Fruit fly (Drosophila melanogaster) whole organism, prepupa: ENCODE results near the gene FucTA.

Experiments used
- Blimp-1 ChIP-seq: fragments of 200-800 bp; sonication (Bioruptor generic); optimal IDR thresholded peaks from 3 replicates; lab custom pipeline; 2017; ENCODE audit warnings: missing biosample characterization, missing genetic modification characterization, mild to moderate bottlenecking, moderate library complexity, missing genetic modification reagents
- CG10631 ChIP-seq: fragments of 200-800 bp; sonication (Bioruptor generic); optimal IDR thresholded peaks from 2 replicates; lab custom pipeline; 2016; ENCODE audit warnings: missing biosample characterization, missing genetic modification characterization
- CG10669 ChIP-seq: fragments of 200-800 bp; sonication (Bioruptor generic); optimal IDR thresholded peaks from 3 replicates; lab custom pipeline; 2018; ENCODE audit warnings: missing biosample characterization, mild to moderate bottlenecking, missing genetic modification characterization, moderate library complexity
- CG11762 ChIP-seq: fragments of 200-800 bp; sonication (Bioruptor generic); optimal IDR thresholded peaks from 3 replicates; lab custom pipeline; 2016; ENCODE audit warnings: missing biosample characterization, missing genetic modification characterization; ENCODE audit not compliant: insufficient read depth
- CG11902 ChIP-seq: fragments of 200-800 bp; sonication (Bioruptor generic); optimal IDR thresholded peaks from 3 replicates; lab custom pipeline; 2016; ENCODE audit warnings: missing biosample characterization, missing genetic modification characterization
- CG15336 ChIP-seq: fragments of 200-800 bp; sonication (Bioruptor generic); IDR thresholded peaks from 2 replicates; pipeline ENCODE4 v1.3.6; 2022; ENCODE audit warnings: missing biosample characterization, missing genetic modification characterization
- CG1621 ChIP-seq: fragments of 200-800 bp; sonication (Bioruptor generic); optimal IDR thresholded peaks from 3 replicates; lab custom pipeline; 2018; ENCODE audit warnings: missing biosample characterization, mild to moderate bottlenecking, missing genetic modification characterization
- CG16779 ChIP-seq: fragments of 200-800 bp; sonication (Bioruptor generic); optimal IDR thresholded peaks from 3 replicates; lab custom pipeline; 2017; ENCODE audit warnings: missing biosample characterization, mild to moderate bottlenecking, missing genetic modification characterization
- CG3032 ChIP-seq: fragments of 200-800 bp; optimal IDR thresholded peaks from 2 replicates; lab custom pipeline; 2019; ENCODE audit warnings: missing biosample characterization, mild to moderate bottlenecking, missing genetic modification characterization, moderate library complexity
- CG32006 ChIP-seq: fragments of 200-800 bp; sonication (Bioruptor generic); optimal IDR thresholded peaks from 3 replicates; lab custom pipeline; 2017; ENCODE audit warnings: missing biosample characterization, mild to moderate bottlenecking, missing genetic modification characterization
- CG34406 ChIP-seq: fragments of 200-800 bp; sonication (Bioruptor generic); optimal IDR thresholded peaks from 3 replicates; lab custom pipeline; 2016; ENCODE audit warnings: missing biosample characterization, missing genetic modification characterization
- CG3919 ChIP-seq: fragments of 200-800 bp; sonication (Bioruptor generic); optimal IDR thresholded peaks from 3 replicates; lab custom pipeline; 2016; ENCODE audit warnings: missing biosample characterization, missing genetic modification characterization
- CG4318 ChIP-seq: fragments of 200-800 bp; sonication (Bioruptor generic); optimal IDR thresholded peaks from 3 replicates; lab custom pipeline; 2017; ENCODE audit warnings: missing biosample characterization, mild to moderate bottlenecking, missing genetic modification characterization
- CG6276 ChIP-seq: fragments of 200-800 bp; sonication (Bioruptor generic); optimal IDR thresholded peaks from 2 replicates; lab custom pipeline; 2017; ENCODE audit warnings: missing biosample characterization, mild to moderate bottlenecking, missing genetic modification characterization
- CG6808 ChIP-seq: fragments of 200-800 bp; sonication (Bioruptor generic); optimal IDR thresholded peaks from 3 replicates; lab custom pipeline; 2017; ENCODE audit warnings: missing biosample characterization, missing genetic modification characterization, mild to moderate bottlenecking, moderate library complexity, missing genetic modification reagents
- CG6854 ChIP-seq: fragments of 200-800 bp; sonication (Bioruptor generic); optimal IDR thresholded peaks from 2 replicates; lab custom pipeline; 2017; ENCODE audit warnings: missing biosample characterization, mild to moderate bottlenecking, missing genetic modification characterization
- CG8119 ChIP-seq: fragments of 200-800 bp; sonication (Bioruptor generic); IDR thresholded peaks from 3 replicates; pipeline ENCODE4 v1.3.6; 2022; ENCODE audit warnings: missing biosample characterization, missing genetic modification characterization
- CG8632 ChIP-seq: fragments of 200-800 bp; sonication (Bioruptor generic); optimal IDR thresholded peaks from 3 replicates; lab custom pipeline; 2016; ENCODE audit warnings: missing biosample characterization, missing genetic modification characterization
- CG9139 ChIP-seq: fragments of 200-800 bp; sonication (Bioruptor generic); optimal IDR thresholded peaks from 3 replicates; lab custom pipeline; 2017; ENCODE audit warnings: missing biosample characterization, mild to moderate bottlenecking, missing genetic modification characterization
- Eip75B ChIP-seq: fragments of 200-800 bp; sonication (Bioruptor generic); optimal IDR thresholded peaks from 3 replicates; lab custom pipeline; 2016; ENCODE audit warnings: missing biosample characterization, missing genetic modification characterization
- Eip78C ChIP-seq: fragments of 200-800 bp; sonication (Bioruptor generic); peaks from one replicate; lab custom pipeline; 2016; ENCODE audit warnings: missing biosample characterization, missing genetic modification characterization
- Eip93F ChIP-seq: fragments of 200-800 bp; sonication (Bioruptor generic); optimal IDR thresholded peaks from 2 replicates; lab custom pipeline; 2016; ENCODE audit warnings: missing biosample characterization, mild to moderate bottlenecking, missing genetic modification characterization
- Ets96B ChIP-seq: fragments of 200-800 bp; optimal IDR thresholded peaks from 2 replicates; lab custom pipeline; 2019; ENCODE audit warnings: missing biosample characterization, mild to moderate bottlenecking, missing genetic modification characterization, moderate library complexity
- Hr39 ChIP-seq: fragments of 200-800 bp; sonication (Bioruptor generic); optimal IDR thresholded peaks from 2 replicates; lab custom pipeline; 2016; ENCODE audit warnings: missing biosample characterization, missing genetic modification characterization
- Hr4 ChIP-seq: fragments of 200-800 bp; sonication (Bioruptor generic); optimal IDR thresholded peaks from 3 replicates; lab custom pipeline; 2016; ENCODE audit warnings: missing biosample characterization, missing genetic modification characterization
- Met ChIP-seq: fragments of 200-800 bp; sonication (Bioruptor generic); optimal IDR thresholded peaks from 3 replicates; lab custom pipeline; 2016; ENCODE audit warnings: missing biosample characterization, missing genetic modification characterization
- OdsH ChIP-seq: fragments of 200-800 bp; sonication (Bioruptor generic); optimal IDR thresholded peaks from 3 replicates; lab custom pipeline; 2016; ENCODE audit warnings: missing biosample characterization, missing genetic modification characterization
- Smox ChIP-seq: fragments of 200-800 bp; sonication (Bioruptor generic); optimal IDR thresholded peaks from 3 replicates; lab custom pipeline; 2016; ENCODE audit warnings: missing biosample characterization, missing genetic modification characterization
- Sox102F ChIP-seq: fragments of 200-800 bp; sonication (Bioruptor generic); optimal IDR thresholded peaks from 2 replicates; lab custom pipeline; 2016; ENCODE audit warnings: missing biosample characterization, mild to moderate bottlenecking, missing genetic modification characterization
- Sox15 ChIP-seq: fragments of 200-800 bp; sonication (Bioruptor generic); optimal IDR thresholded peaks from 3 replicates; lab custom pipeline; 2016; ENCODE audit warnings: missing biosample characterization, missing genetic modification characterization
- achi ChIP-seq: fragments of 200-800 bp; sonication (Bioruptor generic); optimal IDR thresholded peaks from 3 replicates; lab custom pipeline; 2016; ENCODE audit warnings: missing biosample characterization, missing genetic modification characterization
- acj6 ChIP-seq: fragments of 200-800 bp; sonication (Bioruptor generic); optimal IDR thresholded peaks from 3 replicates; lab custom pipeline; 2016; ENCODE audit warnings: missing biosample characterization, missing genetic modification characterization
- cyc ChIP-seq: fragments of 200-800 bp; sonication (Bioruptor generic); optimal IDR thresholded peaks from 3 replicates; lab custom pipeline; 2016; ENCODE audit warnings: missing biosample characterization, missing genetic modification characterization
- dac ChIP-seq: fragments of 200-800 bp; sonication (Bioruptor generic); optimal IDR thresholded peaks from 2 replicates; lab custom pipeline; 2017; ENCODE audit warnings: missing biosample characterization, mild to moderate bottlenecking, missing genetic modification characterization
- dsx ChIP-seq: fragments of 200-800 bp; optimal IDR thresholded peaks from 3 replicates; lab custom pipeline; 2019; ENCODE audit warnings: missing biosample characterization, mild to moderate bottlenecking, missing genetic modification characterization, moderate library complexity; ENCODE audit not compliant: poor library complexity, severe bottlenecking
- eg ChIP-seq: fragments of 200-800 bp; sonication (Bioruptor generic); IDR thresholded peaks from 3 replicates; pipeline ENCODE4 v1.3.6; 2022; ENCODE audit warnings: missing biosample characterization, missing genetic modification characterization
- esn ChIP-seq: fragments of 200-800 bp; sonication (Bioruptor generic); optimal IDR thresholded peaks from 2 replicates; lab custom pipeline; 2016; ENCODE audit warnings: missing biosample characterization, mild to moderate bottlenecking, missing genetic modification characterization, moderate library complexity
- fd85E ChIP-seq: fragments of 200-800 bp; sonication (Bioruptor generic); optimal IDR thresholded peaks from 3 replicates; lab custom pipeline; 2016; ENCODE audit warnings: missing biosample characterization, missing genetic modification characterization
- fkh ChIP-seq: fragments of 200-800 bp; sonication (Bioruptor generic); optimal IDR thresholded peaks from 3 replicates; lab custom pipeline; 2017; ENCODE audit warnings: missing biosample characterization, mild to moderate bottlenecking, missing genetic modification characterization, moderate library complexity
- lz ChIP-seq: fragments of 200-800 bp; sonication (Bioruptor generic); optimal IDR thresholded peaks from 3 replicates; lab custom pipeline; 2016; ENCODE audit warnings: missing biosample characterization, missing genetic modification characterization
- spab ChIP-seq: fragments of 200-800 bp; sonication (Bioruptor generic); optimal IDR thresholded peaks from 2 replicates; lab custom pipeline; 2017; ENCODE audit warnings: missing biosample characterization, mild to moderate bottlenecking, missing genetic modification characterization, missing genetic modification reagents
- ss ChIP-seq, 2 experiments: fragments of 200-800 bp; sonication (Bioruptor generic); optimal IDR thresholded peaks; 2 replicates in 1 of 2; 3 replicates in 1 of 2; lab custom pipeline; 2017 to 2018; ENCODE audit warnings: mild to moderate bottlenecking in 2 of 2, missing biosample characterization in 2 of 2, missing genetic modification characterization in 2 of 2, moderate library complexity in 1 of 2
- svp ChIP-seq: fragments of 200-800 bp; sonication (Bioruptor generic); peaks from one replicate; lab custom pipeline; 2016; ENCODE audit warnings: missing biosample characterization, missing genetic modification characterization
- topi ChIP-seq: fragments of 200-800 bp; sonication (Bioruptor generic); optimal IDR thresholded peaks from 3 replicates; lab custom pipeline; 2016; ENCODE audit warnings: missing biosample characterization, missing genetic modification characterization
- vri ChIP-seq: fragments of 200-800 bp; sonication (Bioruptor generic); optimal IDR thresholded peaks from 3 replicates; lab custom pipeline; 2016; ENCODE audit warnings: missing biosample characterization, mild to moderate bottlenecking, missing genetic modification characterization

Gene FucTA

DNA sequence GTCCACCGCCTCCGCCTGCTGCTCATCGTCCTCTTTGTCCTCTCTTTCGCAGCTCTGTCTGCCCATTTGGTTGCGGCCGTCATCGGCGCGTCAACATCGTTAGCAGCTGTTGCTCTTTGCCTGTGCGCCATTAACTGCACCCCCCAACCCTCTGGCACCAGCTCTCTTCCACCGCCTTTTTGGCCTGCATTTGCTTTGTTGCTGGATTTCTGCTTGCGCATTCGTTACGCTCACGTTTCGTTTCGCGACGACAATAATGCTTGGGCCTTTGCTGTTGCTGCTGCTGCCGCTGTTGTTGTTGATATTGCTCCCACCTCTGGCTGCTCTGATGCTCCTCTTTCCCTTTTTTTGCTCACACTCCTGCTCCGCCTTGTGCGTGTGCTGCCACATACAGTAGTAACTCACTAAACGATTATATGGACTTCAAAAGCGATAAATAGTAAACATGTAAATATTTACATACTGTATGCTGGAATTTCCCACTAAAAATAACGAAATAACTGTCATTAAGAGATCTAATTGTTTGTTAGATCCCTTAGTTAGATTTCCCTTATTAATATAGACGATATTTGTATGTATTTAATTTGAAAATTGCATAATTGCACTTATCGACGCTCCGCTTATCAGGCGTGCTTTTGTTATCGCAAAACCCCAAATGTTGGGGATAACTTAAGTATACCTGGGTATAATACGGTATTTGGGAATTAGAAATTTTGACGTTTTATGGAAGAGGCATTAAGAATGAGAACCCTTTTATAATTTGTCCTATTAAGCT is 45.1 kb upstream of the FucTA start (continued):
- peak; percentile 13 for TF ChIP-seq CG10631 (GFP tag; lab: Kevin White, UChicago)
- peak in 1 of 2 experiments; percentile 85 for TF ChIP-seq ss (GFP tag; optimal IDR thresholded peaks at IDR 0.05; lab: Kevin White, UChicago)
- peak; percentile 51; the same call in 2 of the 3 replicates for TF ChIP-seq eg (GFP tag; lab: Robert Waterston, UW)
- TF ChIP-seq CG8119 = no peak
- TF ChIP-seq Hr4 (GFP tag; lab: Kevin White, UChicago) = peak; percentile 34
- TF ChIP-seq Met (GFP tag; lab: Kevin White, UChicago) = peak; percentile 42
- TF ChIP-seq dac = no peak
- TF ChIP-seq esn (GFP tag; lab: Kevin White, UChicago) = peak; percentile 51
- peak; percentile 37; the same call in 1 of the 2 replicates for TF ChIP-seq CG15336
- peak; percentile 33 for TF ChIP-seq CG10669 (GFP tag; lab: Kevin White, UChicago)
- TF ChIP-seq Sox102F (GFP tag; lab: Kevin White, UChicago) = peak; percentile 56
- TF ChIP-seq CG6854 = peak; percentile 100
- no peak for TF ChIP-seq Eip93F (GFP tag; lab: Kevin White, UChicago)
- no peak for TF ChIP-seq fd85E
- peak; percentile 6 for TF ChIP-seq CG6808 (GFP tag; lab: Kevin White, UChicago)
- TF ChIP-seq fkh (GFP tag; lab: Kevin White, UChicago) = no peak
- peak; percentile 46 for TF ChIP-seq Blimp-1 (GFP tag; lab: Kevin White, UChicago)
- peak; percentile 33 for TF ChIP-seq Smox
- TF ChIP-seq CG9139 (GFP tag; lab: Kevin White, UChicago) = peak; percentile 3
- peak; percentile 40 for TF ChIP-seq lz (GFP tag; lab: Kevin White, UChicago)
- TF ChIP-seq topi (GFP tag; lab: Kevin White, UChicago) = peak; percentile 8
- TF ChIP-seq CG4318 (GFP tag; lab: Kevin White, UChicago) = no peak
- no peak for TF ChIP-seq CG3032 (tag; lab: Kevin White, UChicago)
- peak; percentile 1 for TF ChIP-seq CG16779 (tag; lab: Kevin White, UChicago)
- TF ChIP-seq cyc (GFP tag; lab: Kevin White, UChicago) = peak; percentile 60
- peak; percentile 10 for TF ChIP-seq Ets96B (tag; lab: Kevin White, UChicago)

DNA sequence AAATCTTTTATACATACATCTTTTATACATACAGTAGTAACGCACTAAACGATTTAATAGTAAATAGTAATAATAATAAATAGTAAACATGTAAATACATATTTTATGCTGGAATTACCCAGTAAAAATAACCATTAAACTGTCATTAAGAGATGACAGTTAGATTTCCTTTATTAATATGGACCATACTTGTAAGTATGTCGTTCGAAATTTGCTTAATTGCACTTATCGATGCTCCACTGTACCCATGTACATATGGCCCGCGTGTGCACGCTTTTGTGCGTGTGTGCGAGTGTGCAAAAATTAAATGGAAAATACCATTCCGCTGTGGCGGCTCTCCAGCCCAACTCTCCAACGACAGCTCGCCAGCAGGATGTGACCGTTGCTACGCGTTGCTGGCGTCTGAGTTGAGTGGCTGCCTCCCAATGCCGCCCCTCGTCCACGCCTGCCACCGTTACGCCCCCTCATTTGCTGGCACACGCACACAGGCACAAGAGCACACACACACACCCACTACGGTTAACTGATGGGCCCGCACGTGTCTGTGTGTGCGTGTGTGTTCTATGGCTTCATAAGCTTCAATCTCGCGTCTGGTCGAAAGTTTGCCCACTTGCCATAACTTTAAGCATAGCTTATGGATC is 44.1 kb upstream of the FucTA start:
- peak; percentile 8 for TF ChIP-seq CG11902 (GFP tag; lab: Kevin White, UChicago)
- peak; percentile 14 for TF ChIP-seq topi (GFP tag; lab: Kevin White, UChicago)
- TF ChIP-seq Ets96B (tag; lab: Kevin White, UChicago) = peak; percentile 40
- peak; percentile 39 for TF ChIP-seq CG32006 (GFP tag; lab: Kevin White, UChicago)
- peak; percentile 43 for TF ChIP-seq dsx
- TF ChIP-seq lz (GFP tag; lab: Kevin White, UChicago) = no peak
- no peak for TF ChIP-seq CG11762 (GFP tag; lab: Kevin White, UChicago)
- TF ChIP-seq spab (GFP tag; lab: Kevin White, UChicago) = peak; percentile 28
- peak; percentile 22 for TF ChIP-seq OdsH (GFP tag; lab: Kevin White, UChicago)
- TF ChIP-seq eg (GFP tag; lab: Robert Waterston, UW) = 0 out of 3 replicates have a peak, but pooled peaks have one; percentile 47
- peak; percentile 46 for TF ChIP-seq svp (GFP tag; lab: Kevin White, UChicago)
- TF ChIP-seq CG9139 (GFP tag; lab: Kevin White, UChicago) = no peak
- peak; percentile 17 for TF ChIP-seq CG10631 (GFP tag; lab: Kevin White, UChicago)
- no peak for TF ChIP-seq CG8632 (GFP tag; lab: Kevin White, UChicago)
- peak; percentile 18 for TF ChIP-seq CG1621 (tag; lab: Kevin White, UChicago)
- TF ChIP-seq Eip93F (GFP tag; lab: Kevin White, UChicago) = no peak
- no peak for TF ChIP-seq CG16779 (tag; lab: Kevin White, UChicago)
- peak; percentile 17 for TF ChIP-seq Hr39 (GFP tag; lab: Kevin White, UChicago)
- TF ChIP-seq Sox15 = peak; percentile 6
- TF ChIP-seq vri (GFP tag; lab: Kevin White, UChicago) = no peak
- TF ChIP-seq CG3919 = peak; percentile 48
- peak; percentile 44; the same call in 2 of the 3 replicates for TF ChIP-seq CG8119
- TF ChIP-seq acj6 (GFP tag; lab: Kevin White, UChicago) = peak; percentile 27
- no peak for TF ChIP-seq fd85E
- TF ChIP-seq CG3032 (tag; lab: Kevin White, UChicago) = peak; percentile 57
- TF ChIP-seq Eip78C (GFP tag; lab: Kevin White, UChicago) = peak; percentile 57
- TF ChIP-seq Eip75B = no peak
- TF ChIP-seq CG6276 (GFP tag; lab: Kevin White, UChicago) = peak; percentile 4
- peak; percentile 16 for TF ChIP-seq CG34406 (GFP tag; lab: Kevin White, UChicago)
- TF ChIP-seq achi (GFP tag; lab: Kevin White, UChicago) = peak; percentile 5
- peak; percentile 38 to 56 for TF ChIP-seq ss (GFP tag; optimal IDR thresholded peaks at IDR 0.05; lab: Kevin White, UChicago)
- peak; percentile 99 for TF ChIP-seq CG6854
- peak; percentile 19 for TF ChIP-seq cyc (GFP tag; lab: Kevin White, UChicago)
